Fruit fly (Drosophila melanogaster): ENCODE data around the gene pch2.

Gene pch2

DNA sequence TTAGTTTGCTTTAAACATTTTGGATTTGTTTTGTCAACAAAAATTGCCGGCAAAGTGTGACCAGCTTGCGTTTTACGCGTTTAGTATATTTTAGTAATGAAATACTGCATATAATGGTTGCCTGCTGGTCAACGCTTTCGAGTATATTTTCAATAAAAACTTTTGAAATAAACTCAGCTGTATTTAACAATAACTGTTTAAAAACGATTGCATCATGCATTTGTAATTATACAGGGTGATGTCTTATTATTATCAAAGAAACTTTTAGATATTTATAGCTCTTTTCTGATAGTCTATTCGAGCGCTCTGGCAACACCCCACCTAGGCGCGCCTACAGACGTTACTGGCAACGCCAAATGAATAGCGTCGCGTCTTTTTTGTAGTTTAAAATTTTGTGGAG, 2.2 kb upstream of the pch2 start, which contains the start of gene Cenp-C (continued):
- TF ChIP-seq Rfx (GFP tag; IDR thresholded peaks at IDR 0.05) (no peak; the same call in 1 of the 2 replicates), CG1603 (tag; optimal IDR thresholded peaks at IDR 0.05) (peak; percentile 33), CG16779 (GFP tag; IDR thresholded peaks at IDR 0.05) (no peak), CG8089 (GFP tag; optimal IDR thresholded peaks at IDR 0.05) (no peak), Opbp (GFP tag; IDR thresholded peaks at IDR 0.05; ENCODE audit: partially characterized antibody) (no peak), p53 (GFP tag; optimal IDR thresholded peaks at IDR 0.05) (no peak), Dref (GFP tag; IDR thresholded peaks at IDR 0.05) (no peak), YL-1 (GFP tag; optimal IDR thresholded peaks at IDR 0.05) (peak; percentile 44), NC2α (GFP tag; optimal IDR thresholded peaks at IDR 0.05) (no peak), CG30403 (GFP tag; optimal IDR thresholded peaks at IDR 0.05) (peak; percentile 52), CG2678 (tag; optimal IDR thresholded peaks at IDR 0.05) (no peak), CG31441 (GFP tag; IDR thresholded peaks at IDR 0.05) (no peak), schlank (tag; optimal IDR thresholded peaks at IDR 0.05) (no peak), tll (GFP tag; optimal IDR thresholded peaks at IDR 0.05) (no peak), B-H1 (GFP tag; IDR thresholded peaks at IDR 0.05) (no peak), fru (optimal IDR thresholded peaks at IDR 0.05) (no peak), dan (GFP tag; IDR thresholded peaks at IDR 0.05) (no peak), CG13894 (tag; optimal IDR thresholded peaks at IDR 0.05) (no peak), vvl (GFP tag; IDR thresholded peaks at IDR 0.05) (0 out of 2 replicates have a peak, but pooled peaks have one; percentile 29), run (tag; optimal IDR thresholded peaks at IDR 0.05) (no peak), slou (GFP tag; optimal IDR thresholded peaks at IDR 0.05) (no peak), MESR4 (GFP tag; optimal IDR thresholded peaks at IDR 0.05) (no peak), wek (GFP tag; optimal IDR thresholded peaks at IDR 0.05) (no peak), kah (GFP tag; optimal IDR thresholded peaks at IDR 0.05) (no peak), CG12299 (tag; optimal IDR thresholded peaks at IDR 0.05) (no peak), CG32532 (GFP tag; IDR thresholded peaks at IDR 0.05) (peak; percentile 46), stc (GFP tag; IDR thresholded peaks at IDR 0.05) (no peak), salm (tag; optimal IDR thresholded peaks at IDR 0.05) (no peak), CG4707 (GFP tag; optimal IDR thresholded peaks at IDR 0.05) (no peak), ranshi (GFP tag; IDR thresholded peaks at IDR 0.05) (no peak), CTCF (GFP tag; optimal IDR thresholded peaks at IDR 0.05) (peak; percentile 17), CG7928 (GFP tag; optimal IDR thresholded peaks at IDR 0.05) (no peak), crp (GFP tag; optimal IDR thresholded peaks at IDR 0.05) (no peak), CG5245 (GFP tag; optimal IDR thresholded peaks at IDR 0.05) (no peak), maf-S (GFP tag; optimal IDR thresholded peaks at IDR 0.05) (no peak), CG6654 (GFP tag; optimal IDR thresholded peaks at IDR 0.05) (no peak), CG14050 (GFP tag; IDR thresholded peaks at IDR 0.05) (no peak), CG18599 (GFP tag; optimal IDR thresholded peaks at IDR 0.05) (no peak), CG12659 (GFP tag; optimal IDR thresholded peaks at IDR 0.05) (peak; percentile 69), nerfin-2 (GFP tag; IDR thresholded peaks at IDR 0.05; ENCODE audit: partially characterized antibody) (no peak), CG15514 (GFP tag; optimal IDR thresholded peaks at IDR 0.05) (peak; percentile 53), C15 (GFP tag; IDR thresholded peaks at IDR 0.05) (no peak), CG15269 (tag; optimal IDR thresholded peaks at IDR 0.05) (no peak), CG2712 (tag; optimal IDR thresholded peaks at IDR 0.05) (peak; percentile 40), CG17186 (GFP tag; optimal IDR thresholded peaks at IDR 0.05) (peak; percentile 25), CG11085 (GFP tag; IDR thresholded peaks at IDR 0.05) (no peak), CG8290 (GFP tag; optimal IDR thresholded peaks at IDR 0.05) (no peak), CG8290 (tag; optimal IDR thresholded peaks at IDR 0.05) (no peak), Fer2 (tag; optimal IDR thresholded peaks at IDR 0.05) (no peak), CG5180 (GFP tag; optimal IDR thresholded peaks at IDR 0.05) (no peak), Bdp1 (GFP tag; optimal IDR thresholded peaks at IDR 0.05) (no peak), inv (GFP tag; IDR thresholded peaks at IDR 0.05; ENCODE audit: partially characterized antibody) (no peak)

All from whole organism, embryonic.